Worm (Caenorhabditis elegans) whole organism, L4/young adult: ENCODE measurements around the gene ZK673.5.

ENCODE experiments used
- W03F9.2 ChIP-seq: fragments of 150-350 bp; optimal IDR thresholded peaks from 2 replicates; lab custom pipeline; 2014; ENCODE audit warnings: missing biosample characterization, missing genetic modification characterization
- dao-5 ChIP-seq: sonication (generic microtip); optimal IDR thresholded peaks from 2 replicates; lab custom pipeline; 2016; ENCODE audit warnings: missing genotype, missing genetic modification characterization, moderate library complexity, missing compliant biosample characterization
- him-1 ChIP-seq: sonication (generic microtip); optimal IDR thresholded peaks from 2 replicates; lab custom pipeline; 2016; ENCODE audit warnings: missing genotype, missing genetic modification reagents, missing genetic modification characterization, missing compliant biosample characterization

ce11 chrII:10476039-10476438 is 14.7 kb downstream of the ZK673.5 start, which contains the start of gene clec-58:
- no peak for TF ChIP-seq him-1 (tag; lab: Kevin White, UChicago)
- TF ChIP-seq W03F9.2 (tag; lab: Kevin White, UChicago): no peak
- TF ChIP-seq dao-5 (tag; lab: Kevin White, UChicago): no peak
